Worm (Caenorhabditis elegans): Measurements from ENCODE around the gene C32D5.12.

The C32D5.12 gene

ce11 chrII:6328672-6329071 is 30.1 kb downstream of the C32D5.12 start (continued):
- TF ChIP-seq lin-35 (GFP tag; optimal IDR thresholded peaks at IDR 0.05) (peak in 1 of 2 experiments; percentile 65), egl-27 (tag; optimal IDR thresholded peaks at IDR 0.05) (no peak), mef-2 (tag; optimal IDR thresholded peaks at IDR 0.05) (no peak), dsc-1 (tag; optimal IDR thresholded peaks at IDR 0.05) (no peak), isw-1 (GFP tag; IDR thresholded peaks at IDR 0.05) (no peak), nhr-85 (tag) (no peak), tlp-1 (tag; optimal IDR thresholded peaks at IDR 0.05) (peak; percentile 30), nhr-20 (tag; optimal IDR thresholded peaks at IDR 0.05) (peak; percentile 4), vab-15 (tag; optimal IDR thresholded peaks at IDR 0.05) (no peak), pqm-1 (tag; optimal IDR thresholded peaks at IDR 0.05) (peak; percentile 37), zag-1 (tag; optimal IDR thresholded peaks at IDR 0.05) (no peak)

- TF ChIP-seq pax-3 (tag; optimal IDR thresholded peaks at IDR 0.05), result peak; percentile 6
- TF ChIP-seq lin-35 (GFP tag; optimal IDR thresholded peaks at IDR 0.05), result peak in 1 of 2 experiments; percentile 21
- peak; percentile 4 for TF ChIP-seq nhr-90 (tag; optimal IDR thresholded peaks at IDR 0.05; ENCODE audit: poor library complexity)
- TF ChIP-seq unc-30 (tag; optimal IDR thresholded peaks at IDR 0.05), result no peak
- no peak for TF ChIP-seq ceh-82 (tag; optimal IDR thresholded peaks at IDR 0.05)
- TF ChIP-seq lin-14 (GFP tag; optimal IDR thresholded peaks at IDR 0.05), result peak; percentile 22
- peak; percentile 97 for TF ChIP-seq elt-2 (tag; optimal IDR thresholded peaks at IDR 0.05)
- no peak for TF ChIP-seq efl-1 (optimal IDR thresholded peaks at IDR 0.05)
- peak in 1 of 2 experiments; percentile 60 for TF ChIP-seq efl-1 (GFP tag; optimal IDR thresholded peaks at IDR 0.05 in 1 of 2)
- TF ChIP-seq pqm-1 (tag; optimal IDR thresholded peaks at IDR 0.05), result peak; percentile 39
- TF ChIP-seq ama-1 (optimal IDR thresholded peaks at IDR 0.05), result no peak
- TF ChIP-seq jun-1 (tag; optimal IDR thresholded peaks at IDR 0.05), result peak; percentile 34
- TF ChIP-seq nhr-71 (tag; optimal IDR thresholded peaks at IDR 0.05), result peak; percentile 19
- TF ChIP-seq nhr-20 (tag; optimal IDR thresholded peaks at IDR 0.05), result peak; percentile 16
Measured at ce11 chrII:6327317-6327716, 31.5 kb downstream of the C32D5.12 start.

- TF ChIP-seq hlh-17 (GFP tag; optimal IDR thresholded peaks at IDR 0.05; ENCODE audit: borderline replicate concordance) (no peak), blmp-1 (tag; optimal IDR thresholded peaks at IDR 0.05) (peak; percentile 68), tlp-1 (tag; optimal IDR thresholded peaks at IDR 0.05) (no peak), lin-35 (GFP tag; optimal IDR thresholded peaks at IDR 0.05) (peak in 1 of 2 experiments; percentile 37), lin-14 (GFP tag; optimal IDR thresholded peaks at IDR 0.05) (peak; percentile 46), aha-1 (tag; optimal IDR thresholded peaks at IDR 0.05) (no peak), dpl-1 (GFP tag; optimal IDR thresholded peaks at IDR 0.05) (peak in 1 of 3 experiments; percentile 7), lsy-2 (tag; optimal IDR thresholded peaks at IDR 0.05) (peak in 1 of 2 experiments; percentile 23), snu-23 (GFP tag; optimal IDR thresholded peaks at IDR 0.05) (peak; percentile 10), sup-37 (GFP tag; optimal IDR thresholded peaks at IDR 0.05) (no peak), efl-1 (optimal IDR thresholded peaks at IDR 0.05) (no peak), efl-1 (GFP tag; optimal IDR thresholded peaks at IDR 0.05 in 1 of 2) (peak in 1 of 2 experiments; percentile 94), lin-13 (GFP tag; optimal IDR thresholded peaks at IDR 0.05) (no peak), mep-1 (tag; optimal IDR thresholded peaks at IDR 0.05) (no peak), elt-3 (tag; optimal IDR thresholded peaks at IDR 0.05) (peak in 1 of 6 experiments; percentile 63)
Measured at ce11 chrII:6324086-6324485, 34.7 kb downstream of the C32D5.12 start, which contains the start of gene sma-6. Gene sma-6, plus strand, starts transcription at chrII:6324484.

- TF ChIP-seq unc-62 (GFP tag; optimal IDR thresholded peaks at IDR 0.05), result no peak
- TF ChIP-seq sox-4 (tag; optimal IDR thresholded peaks at IDR 0.05), result no peak
- no peak for TF ChIP-seq lin-15B (tag; optimal IDR thresholded peaks at IDR 0.05)
- no peak for TF ChIP-seq fos-1 (tag; optimal IDR thresholded peaks at IDR 0.05)
Measured at ce11 chrII:6322979-6323378, 35.8 kb downstream of the C32D5.12 start, which contains the start of gene C32D5.4. Gene C32D5.4, minus strand, starts transcription at chrII:6323079.

All from whole organism, L1 larva.